Fruit fly (Drosophila melanogaster): ENCODE data around the gene Syt1.

Syt1 gene

DNA sequence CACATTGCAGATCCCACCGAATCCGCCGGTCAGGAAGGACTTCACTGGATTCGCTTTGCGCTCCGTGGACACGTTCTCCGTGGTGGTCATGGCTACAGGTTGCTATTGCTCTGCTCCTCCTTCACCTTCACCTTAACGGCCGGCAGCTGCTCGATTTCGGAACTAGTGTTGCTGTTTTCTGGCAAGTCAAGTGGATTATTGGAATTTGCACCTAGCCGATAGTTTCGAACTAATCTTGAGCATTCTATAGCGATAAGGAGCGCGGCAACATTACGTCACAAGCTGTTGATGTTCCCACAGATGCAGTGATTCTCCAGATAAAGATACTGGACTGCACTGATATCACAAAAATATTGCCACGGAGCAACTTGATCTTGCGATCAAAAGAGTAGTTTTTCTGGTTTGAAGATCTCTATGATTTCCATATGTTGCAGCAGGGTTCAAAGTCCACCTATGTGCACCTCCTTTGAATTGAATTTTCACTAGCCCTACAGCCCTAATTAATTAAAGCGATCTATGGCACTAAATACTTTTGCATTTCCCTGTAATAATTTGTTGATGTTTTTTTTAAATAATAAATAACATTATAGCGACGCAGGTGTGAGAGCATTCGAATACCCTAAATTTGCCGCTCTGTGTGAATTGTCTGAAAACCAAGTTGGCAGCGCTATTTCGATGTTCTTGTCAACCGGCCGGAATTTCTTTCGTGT, 30.1 kb downstream of the Syt1 start, which contains the start of the genes colt and HINT1:
colt (minus strand) TSS at position 594 of the 710 bp plus-strand sequence.
HINT1 (plus strand) TSS at position 660 of the 710 bp plus-strand sequence.
- TF ChIP-seq psq (optimal IDR thresholded peaks at IDR 0.05) (no peak), Myc (optimal IDR thresholded peaks at IDR 0.05) (no peak), Sin3A (optimal IDR thresholded peaks at IDR 0.05) (no peak), h (optimal IDR thresholded peaks at IDR 0.05) (no peak), insv (optimal IDR thresholded peaks at IDR 0.05) (no peak), ttk (optimal IDR thresholded peaks at IDR 0.05) (no peak)

DNA sequence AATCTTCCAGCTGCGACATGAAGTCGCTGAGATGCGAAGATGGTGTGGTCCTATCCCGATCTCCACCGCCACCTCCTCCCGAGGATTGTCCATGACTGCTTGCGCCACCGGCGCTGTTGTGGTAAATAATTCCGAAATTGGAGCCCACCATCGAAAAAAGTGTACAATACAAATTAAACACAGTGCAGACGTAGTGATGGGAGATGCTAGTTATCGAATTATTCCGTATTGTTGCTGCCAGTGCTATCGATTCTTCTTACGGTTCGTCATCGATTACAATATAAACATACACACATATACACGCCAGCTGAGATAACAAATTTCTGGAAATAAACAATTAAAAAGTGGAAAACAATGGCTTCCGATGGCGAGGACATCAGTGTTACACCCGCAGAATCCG, 32.2 kb downstream of the Syt1 start, which contains the start of the genes Taf10b and Taf10:
Taf10b (minus strand) TSS at position 219 of the 400 bp plus-strand sequence.
Taf10 (plus strand) TSS at position 264 of the 400 bp plus-strand sequence.
- TF ChIP-seq ttk (optimal IDR thresholded peaks at IDR 0.05), result no peak
- no peak for TF ChIP-seq psq (optimal IDR thresholded peaks at IDR 0.05)
- no peak for TF ChIP-seq Myc (optimal IDR thresholded peaks at IDR 0.05)
- TF ChIP-seq h (optimal IDR thresholded peaks at IDR 0.05), result no peak
- TF ChIP-seq Sin3A (optimal IDR thresholded peaks at IDR 0.05), result no peak
- TF ChIP-seq insv (optimal IDR thresholded peaks at IDR 0.05), result no peak

DNA sequence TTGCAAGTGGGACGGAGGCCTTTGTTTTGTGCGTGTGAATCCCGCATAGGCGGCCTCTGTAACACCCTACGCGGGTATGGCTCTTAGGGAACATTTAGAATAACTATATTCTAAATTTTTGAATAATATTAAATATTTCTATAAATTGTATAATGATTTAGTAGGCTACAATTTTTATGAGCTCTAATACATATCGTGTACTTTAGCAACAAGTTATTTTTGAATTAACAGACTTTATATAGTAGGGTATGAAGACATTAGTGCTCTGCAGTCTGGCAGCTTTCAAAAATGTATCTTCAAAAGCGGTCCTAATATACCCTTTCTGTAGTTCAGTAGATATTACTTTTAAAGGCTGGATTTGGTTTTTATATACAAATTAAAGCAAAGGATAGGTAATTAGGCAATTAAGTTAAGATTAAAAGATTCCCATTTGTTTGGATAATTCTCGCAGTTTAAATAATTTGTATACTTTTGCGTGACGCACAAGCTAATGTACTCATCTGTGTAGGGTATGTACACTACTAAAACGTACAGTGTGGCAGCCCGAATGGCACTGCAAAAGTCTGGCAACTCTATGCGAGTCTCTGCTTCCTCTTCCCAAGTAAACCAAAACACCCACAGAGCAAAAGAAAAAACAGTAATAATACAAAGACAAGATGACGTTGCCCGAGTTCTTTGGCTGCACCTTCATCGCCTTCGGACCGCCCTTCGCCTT, 34.0 kb downstream of the Syt1 start, which contains the start of the genes Snx21 and aph-1:
Snx21 (minus strand) TSS at position 7 of the 715 bp plus-strand sequence.
aph-1 (plus strand) TSS at position 575 of the 715 bp plus-strand sequence.
- no peak for TF ChIP-seq Sin3A (optimal IDR thresholded peaks at IDR 0.05)
- no peak for TF ChIP-seq Myc (optimal IDR thresholded peaks at IDR 0.05)
- no peak for TF ChIP-seq ttk (optimal IDR thresholded peaks at IDR 0.05)
- no peak for TF ChIP-seq h (optimal IDR thresholded peaks at IDR 0.05)
- no peak for TF ChIP-seq psq (optimal IDR thresholded peaks at IDR 0.05)
- TF ChIP-seq insv (optimal IDR thresholded peaks at IDR 0.05), result no peak

DNA sequence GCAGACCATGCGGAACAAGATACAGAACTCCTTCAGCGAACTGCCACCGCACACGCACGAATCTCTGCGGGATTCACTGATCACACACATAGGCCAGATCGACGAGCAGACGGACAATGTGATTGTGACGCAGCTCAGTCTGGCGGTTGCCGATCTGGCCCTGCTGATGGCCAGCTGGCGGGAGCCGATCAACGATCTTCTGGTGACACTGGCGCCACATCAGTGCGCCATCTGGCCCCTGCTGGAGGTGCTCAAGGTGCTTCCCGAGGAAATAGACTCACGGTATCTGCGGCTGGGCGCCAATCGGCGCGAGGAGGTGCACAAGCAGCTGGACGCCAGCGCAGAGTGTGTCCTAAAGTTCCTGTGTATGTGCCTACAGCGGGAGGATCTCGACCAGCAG, 39.5 kb downstream of the Syt1 start:
- TF ChIP-seq Myc (optimal IDR thresholded peaks at IDR 0.05) (no peak), ttk (optimal IDR thresholded peaks at IDR 0.05) (no peak), insv (optimal IDR thresholded peaks at IDR 0.05) (no peak), Sin3A (optimal IDR thresholded peaks at IDR 0.05) (no peak), psq (optimal IDR thresholded peaks at IDR 0.05) (no peak), h (optimal IDR thresholded peaks at IDR 0.05) (no peak)

dm6 chr2L:2759654-2760053, 40.1 kb downstream of the Syt1 start, which contains the start of the genes HemK2, Snapin and Tnpo-SR:
HemK2 (minus strand) TSS chr2L:2759677.
Snapin (minus strand) TSS chr2L:2759677.
Tnpo-SR (plus strand) TSS chr2L:2759924.
- no peak for TF ChIP-seq h (optimal IDR thresholded peaks at IDR 0.05)
- no peak for TF ChIP-seq insv (optimal IDR thresholded peaks at IDR 0.05)
- TF ChIP-seq Sin3A (optimal IDR thresholded peaks at IDR 0.05), result no peak
- no peak for TF ChIP-seq psq (optimal IDR thresholded peaks at IDR 0.05)
- TF ChIP-seq Myc (optimal IDR thresholded peaks at IDR 0.05), result no peak

- no peak for TF ChIP-seq Myc (optimal IDR thresholded peaks at IDR 0.05)
- TF ChIP-seq insv (optimal IDR thresholded peaks at IDR 0.05), result no peak
- no peak for TF ChIP-seq Sin3A (optimal IDR thresholded peaks at IDR 0.05)
- TF ChIP-seq h (optimal IDR thresholded peaks at IDR 0.05), result no peak
- no peak for TF ChIP-seq ttk (optimal IDR thresholded peaks at IDR 0.05)
- TF ChIP-seq psq (optimal IDR thresholded peaks at IDR 0.05), result no peak
Observed at dm6 chr2L:2757930-2758556, 41.7 kb downstream of the Syt1 start.

- TF ChIP-seq psq (optimal IDR thresholded peaks at IDR 0.05), result no peak
- peak; percentile 76 for TF ChIP-seq h (optimal IDR thresholded peaks at IDR 0.05)
- TF ChIP-seq insv (optimal IDR thresholded peaks at IDR 0.05), result peak; percentile 89
- TF ChIP-seq Sin3A (optimal IDR thresholded peaks at IDR 0.05), result no peak
Observed at dm6 chr2L:2755323-2755695, 44.5 kb downstream of the Syt1 start.

- TF ChIP-seq Sin3A (optimal IDR thresholded peaks at IDR 0.05), result no peak
- no peak for TF ChIP-seq insv (optimal IDR thresholded peaks at IDR 0.05)
- no peak for TF ChIP-seq h (optimal IDR thresholded peaks at IDR 0.05)
- no peak for TF ChIP-seq psq (optimal IDR thresholded peaks at IDR 0.05)
- no peak for TF ChIP-seq ttk (optimal IDR thresholded peaks at IDR 0.05)
- no peak for TF ChIP-seq Myc (optimal IDR thresholded peaks at IDR 0.05)
Observed at dm6 chr2L:2754437-2755322, 45.1 kb downstream of the Syt1 start.

dm6 chr2L:2753789-2754436, 45.9 kb downstream of the Syt1 start:
- no peak for TF ChIP-seq ttk (optimal IDR thresholded peaks at IDR 0.05)
- TF ChIP-seq h (optimal IDR thresholded peaks at IDR 0.05), result no peak
- TF ChIP-seq insv (optimal IDR thresholded peaks at IDR 0.05), result no peak

dm6 chr2L:2752460-2753411, 47.0 kb downstream of the Syt1 start, which contains the start of gene Pgk:
Pgk (minus strand) TSS chr2L:2753068.
- TF ChIP-seq h (optimal IDR thresholded peaks at IDR 0.05), result no peak
- no peak for TF ChIP-seq Myc (optimal IDR thresholded peaks at IDR 0.05)
- no peak for TF ChIP-seq Sin3A (optimal IDR thresholded peaks at IDR 0.05)
- TF ChIP-seq psq (optimal IDR thresholded peaks at IDR 0.05), result no peak
